Worm (Caenorhabditis elegans): ENCODE measurements around the gene C13A10.1.

Gene C13A10.1

DNA sequence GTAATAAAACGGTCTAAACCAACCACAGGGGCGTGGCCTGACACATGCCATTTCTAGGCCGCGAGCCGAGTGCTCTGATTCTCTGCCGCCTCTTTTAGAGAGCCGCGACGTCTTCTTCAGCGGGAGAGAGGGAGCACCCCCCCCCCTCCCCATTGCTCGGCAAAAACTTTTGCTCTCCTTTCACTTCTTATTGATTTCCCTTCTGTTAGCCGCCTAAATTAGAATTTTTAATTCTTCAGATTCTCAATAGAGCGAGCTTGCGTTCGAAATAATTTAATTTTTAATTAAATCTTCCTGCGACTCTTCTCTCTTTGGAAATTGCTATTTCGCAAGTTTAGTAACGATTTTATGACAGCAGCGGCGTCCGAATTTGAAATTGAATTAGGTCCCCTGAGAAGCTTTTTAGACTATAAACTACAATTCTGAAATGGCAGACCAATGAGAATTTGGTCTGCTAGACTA, 32.2 kb downstream of the C13A10.1 start (continued):
- TF ChIP-seq fkh-8 (tag; optimal IDR thresholded peaks at IDR 0.05) (peak; percentile 50), lin-35 (GFP tag; optimal IDR thresholded peaks at IDR 0.05) (peak in 1 of 2 experiments; percentile 39), ceh-82 (tag; optimal IDR thresholded peaks at IDR 0.05) (peak in 1 of 3 experiments; percentile 50), ceh-8 (GFP tag; optimal IDR thresholded peaks at IDR 0.05) (peak; percentile 15), tbx-2 (tag; optimal IDR thresholded peaks at IDR 0.05) (peak; percentile 35), unc-98 (GFP tag; IDR thresholded peaks at IDR 0.05) (no peak), hlh-4 (tag; optimal IDR thresholded peaks at IDR 0.05) (no peak), ztf-4 (tag; optimal IDR thresholded peaks at IDR 0.05) (no peak), pqm-1 (tag; optimal IDR thresholded peaks at IDR 0.05) (no peak), unc-130 (tag; optimal IDR thresholded peaks at IDR 0.05) (no peak), efl-1 (optimal IDR thresholded peaks at IDR 0.05) (peak; percentile 25 to 30), efl-1 (GFP tag; optimal IDR thresholded peaks at IDR 0.05 in 1 of 2) (peak in 1 of 2 experiments; percentile 28), ces-1 (GFP tag; optimal IDR thresholded peaks at IDR 0.05) (peak; percentile 55)

DNA sequence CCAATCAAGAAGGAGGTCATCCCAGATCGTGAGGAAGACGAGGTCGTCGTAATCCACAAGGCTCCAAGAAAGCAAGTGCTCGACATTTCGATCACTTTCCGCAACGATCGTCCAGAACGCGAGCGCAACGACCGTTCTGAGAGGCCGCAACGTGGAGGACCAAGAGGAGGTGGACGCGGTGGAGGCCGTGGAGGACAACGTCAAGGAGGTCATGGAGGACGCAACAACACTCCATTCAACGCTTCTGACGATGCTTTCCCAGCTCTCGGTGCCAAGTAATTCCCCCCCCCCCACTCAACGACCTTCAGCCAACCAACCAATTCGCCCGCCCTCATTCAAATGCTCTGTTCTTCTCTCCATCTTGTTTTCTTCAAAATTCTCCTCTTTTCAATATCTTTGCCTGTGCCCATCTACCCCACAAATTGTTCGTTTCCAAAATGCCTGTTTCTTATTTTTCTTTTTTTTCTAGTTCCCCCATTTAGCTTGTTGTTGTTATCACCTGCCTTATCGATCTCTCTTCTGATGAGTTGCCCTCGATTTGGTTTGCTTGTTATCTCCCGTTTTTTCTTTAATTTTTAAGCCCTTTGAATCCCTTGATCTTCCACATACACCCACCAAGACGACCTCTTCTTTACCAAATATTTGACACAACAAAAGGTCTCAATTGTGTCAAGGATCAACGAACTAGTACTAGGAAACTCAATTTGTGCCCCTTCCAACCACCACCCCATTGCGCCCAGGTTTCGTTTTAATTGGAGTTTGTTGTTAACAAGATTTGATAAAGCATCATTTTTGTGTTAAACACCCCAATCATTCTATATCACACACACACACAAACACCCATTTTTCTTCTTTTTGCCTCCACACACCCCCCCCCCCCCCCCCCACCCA, 32.9 kb downstream of the C13A10.1 start:
- TF ChIP-seq jun-1 (tag; optimal IDR thresholded peaks at IDR 0.05): no peak

- TF ChIP-seq C04F5.9 (tag; optimal IDR thresholded peaks at IDR 0.05) (no peak), efl-1 (optimal IDR thresholded peaks at IDR 0.05) (no peak), efl-1 (GFP tag; optimal IDR thresholded peaks at IDR 0.05 in 1 of 2) (peak in 1 of 2 experiments; percentile 87), mab-9 (GFP tag; IDR thresholded peaks at IDR 0.05) (peak; percentile 30; the same call in 1 of the 2 replicates)
These were observed 34.3 kb downstream of the C13A10.1 start, which contains the start of gene vig-1 for ce11 chrII:1320987-1321807. vig-1 (plus strand) TSS chrII:1321037.

ce11 chrII:1320412-1320811, 35.0 kb downstream of the C13A10.1 start:
- TF ChIP-seq C16A3.4 (tag; optimal IDR thresholded peaks at IDR 0.05) (peak; percentile 98), unc-98 (GFP tag; IDR thresholded peaks at IDR 0.05) (peak; percentile 70; the same call in 1 of the 2 replicates), dsc-1 (tag; optimal IDR thresholded peaks at IDR 0.05) (peak; percentile 95), nhr-19 (GFP tag; conservative IDR thresholded peaks at IDR 0.05) (peak; percentile 96), aha-1 (tag; optimal IDR thresholded peaks at IDR 0.05) (peak; percentile 80), tbx-2 (tag; optimal IDR thresholded peaks at IDR 0.05) (peak; percentile 94), ets-5 (GFP tag; IDR thresholded peaks at IDR 0.05) (no peak), pqm-1 (tag; optimal IDR thresholded peaks at IDR 0.05) (peak; percentile 68), irx-1 (tag; optimal IDR thresholded peaks at IDR 0.05) (peak; percentile 88), snu-23 (GFP tag; optimal IDR thresholded peaks at IDR 0.05) (peak; percentile 97), lin-14 (GFP tag; optimal IDR thresholded peaks at IDR 0.05) (peak; percentile 96), nhr-76 (tag; optimal IDR thresholded peaks at IDR 0.05) (no peak), nhr-71 (tag; optimal IDR thresholded peaks at IDR 0.05) (peak; percentile 98), zag-1 (tag; optimal IDR thresholded peaks at IDR 0.05) (no peak), mdl-1 (tag; optimal IDR thresholded peaks at IDR 0.05) (peak in 1 of 2 experiments; percentile 92), fkh-4 (tag; optimal IDR thresholded peaks at IDR 0.05; ENCODE audit: borderline replicate concordance) (no peak), hpl-2 (GFP tag; optimal IDR thresholded peaks at IDR 0.05) (peak; percentile 78), ceh-8 (GFP tag; optimal IDR thresholded peaks at IDR 0.05) (peak; percentile 86), efl-1 (optimal IDR thresholded peaks at IDR 0.05) (peak; percentile 96 to 99), efl-1 (GFP tag; optimal IDR thresholded peaks at IDR 0.05 in 1 of 2) (peak; percentile 99 to 100), unc-62 (GFP tag; optimal IDR thresholded peaks at IDR 0.05) (no peak), aly-2 (tag; optimal IDR thresholded peaks at IDR 0.05) (peak; percentile 84), nhr-28 (tag; optimal IDR thresholded peaks at IDR 0.05) (no peak), C04F5.9 (tag; optimal IDR thresholded peaks at IDR 0.05) (peak; percentile 84), ceh-63 (GFP tag; optimal IDR thresholded peaks at IDR 0.05) (no peak), lin-35 (GFP tag; optimal IDR thresholded peaks at IDR 0.05) (peak; percentile 99), blmp-1 (tag; optimal IDR thresholded peaks at IDR 0.05) (peak; percentile 88), tlp-1 (tag; optimal IDR thresholded peaks at IDR 0.05) (no peak), nhr-84 (tag; optimal IDR thresholded peaks at IDR 0.05) (peak; percentile 72), dpl-1 (GFP tag; optimal IDR thresholded peaks at IDR 0.05) (peak; percentile 98 to 99 (median 99)), lin-13 (GFP tag; optimal IDR thresholded peaks at IDR 0.05) (peak; percentile 98), hlh-17 (GFP tag; optimal IDR thresholded peaks at IDR 0.05; ENCODE audit: borderline replicate concordance) (no peak), swsn-7 (tag; optimal IDR thresholded peaks at IDR 0.05) (peak; percentile 96), sptf-1 (tag; optimal IDR thresholded peaks at IDR 0.05) (no peak)

All from whole organism, L1 larva.